Fruit fly (Drosophila melanogaster): ENCODE results near the gene CG15443.

CG15443 gene

DNA sequence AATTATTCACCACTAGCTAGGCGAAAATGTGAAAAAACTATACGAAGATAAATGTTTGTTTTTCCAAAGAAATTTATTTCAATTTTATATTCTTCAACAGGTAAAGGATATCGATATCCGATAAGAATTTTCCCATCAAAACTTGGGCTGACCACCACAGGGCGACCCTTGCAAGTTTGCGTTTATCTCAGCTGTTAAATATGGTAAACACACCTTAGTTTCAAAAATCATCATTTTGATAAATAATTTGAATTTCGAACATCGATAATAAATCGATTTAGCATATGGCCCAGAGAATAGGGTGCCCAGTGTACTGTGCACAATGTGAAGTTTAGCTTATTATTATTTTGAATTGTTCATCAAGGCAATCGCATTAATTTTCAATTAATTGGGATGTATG lies at the start of gene CG15443, which contains the start of gene Paris:
CG15443 (minus strand) TSS at position 125 of the 400 bp plus-strand sequence.
Paris (plus strand) TSS at position 289 of the 400 bp plus-strand sequence.
- TF ChIP-seq noc (tag; optimal IDR thresholded peaks at IDR 0.05) = no peak

dm6 chr2L:4477978-4478377 lies 14.7 kb upstream of the CG15443 start:
- no peak for TF ChIP-seq noc (tag; optimal IDR thresholded peaks at IDR 0.05)

- TF ChIP-seq noc (tag; optimal IDR thresholded peaks at IDR 0.05) = peak; percentile 2
These were observed 13.5 kb upstream of the CG15443 start, which contains the start of gene ine for dm6 chr2L:4476672-4477273. TSS of gene ine (minus strand) at chr2L:4477022.

- peak; percentile 78 for TF ChIP-seq noc (tag; optimal IDR thresholded peaks at IDR 0.05)
These were observed 12.2 kb upstream of the CG15443 start for dm6 chr2L:4475422-4475821.

dm6 chr2L:4464946-4465345 lies 1.7 kb upstream of the CG15443 start, which contains the start of gene FIG4:
TSS of gene FIG4 (plus strand) at chr2L:4465174.
- no peak for TF ChIP-seq noc (tag; optimal IDR thresholded peaks at IDR 0.05)

dm6 chr2L:4459543-4459942 lies 3.7 kb downstream of the CG15443 start, which contains the start of the genes mRpL27 and CG15435:
TSS of gene mRpL27 (minus strand) at chr2L:4459638.
TSS of gene CG15435 (plus strand) at chr2L:4459729.
- TF ChIP-seq noc (tag; optimal IDR thresholded peaks at IDR 0.05) = peak; percentile 56

DNA sequence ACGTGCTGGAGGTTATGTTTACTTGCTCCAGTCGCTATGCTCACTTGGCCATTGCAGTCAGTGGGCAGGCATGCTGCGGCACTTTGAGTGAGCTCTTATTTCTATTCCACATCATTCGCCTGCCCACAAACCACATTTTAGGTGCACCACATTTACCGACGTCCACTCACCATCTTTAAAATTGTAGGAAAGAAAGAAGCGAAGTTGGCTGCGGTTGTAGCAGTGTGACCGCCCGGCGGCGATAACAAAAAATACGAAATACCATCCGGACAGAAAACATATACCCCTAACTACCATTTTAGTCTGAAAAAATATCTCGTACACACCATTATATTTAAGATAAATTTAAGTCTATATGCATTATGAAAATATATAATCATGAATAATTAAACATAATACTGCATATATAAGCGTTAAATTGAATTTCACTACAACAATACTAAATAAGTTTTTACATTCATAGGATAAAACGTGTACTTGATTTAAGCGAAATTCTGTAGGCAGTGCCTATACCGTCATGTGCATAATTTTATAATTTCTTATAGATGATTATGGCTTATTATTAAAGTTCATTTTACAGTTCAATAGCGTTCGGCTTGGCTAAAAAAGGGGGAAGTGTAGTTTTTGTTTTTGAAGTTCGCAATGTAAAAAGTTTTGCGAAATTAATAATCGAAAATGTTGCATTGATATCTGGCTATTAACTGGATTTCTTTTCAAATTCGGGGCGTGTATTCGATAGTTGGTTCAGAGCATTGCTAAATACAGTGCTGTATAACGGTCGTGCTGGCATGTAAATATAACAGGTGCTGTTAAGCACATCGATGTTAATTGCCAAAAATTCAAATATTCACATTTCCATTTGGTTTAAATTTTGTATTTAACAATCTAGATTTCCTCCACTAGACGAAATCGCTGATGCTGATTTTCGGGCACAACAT lies 4.9 kb downstream of the CG15443 start, which contains the start of gene RpL27A:
RpL27A (minus strand) TSS at position 246 of the 938 bp plus-strand sequence.
- TF ChIP-seq noc (tag; optimal IDR thresholded peaks at IDR 0.05) = peak; percentile 45

DNA sequence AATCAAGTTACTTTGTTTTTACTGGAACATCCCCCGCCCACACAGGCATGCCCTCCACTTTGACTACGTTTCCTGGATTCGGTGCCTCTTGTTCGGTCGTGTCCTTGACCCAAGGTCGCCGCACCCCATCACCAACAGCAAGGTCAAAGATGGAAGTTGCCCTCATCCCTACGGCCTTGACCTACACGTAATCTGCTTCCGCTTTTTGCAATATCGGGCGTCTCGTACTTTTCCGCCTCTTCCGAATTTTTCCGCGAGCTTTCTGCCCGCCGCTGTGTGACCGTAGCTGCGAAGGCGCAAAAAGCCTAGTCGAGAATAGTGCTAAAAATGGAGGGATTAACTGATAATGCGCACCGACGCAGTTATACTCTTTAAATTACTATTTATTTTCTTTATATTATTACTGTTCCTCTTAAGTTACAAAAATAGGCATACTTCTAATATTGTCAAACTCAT lies 6.7 kb downstream of the CG15443 start, which contains the start of gene Gs1l:
Gs1l (minus strand) TSS at position 269 of the 456 bp plus-strand sequence.
- no peak for TF ChIP-seq noc (tag; optimal IDR thresholded peaks at IDR 0.05)

DNA sequence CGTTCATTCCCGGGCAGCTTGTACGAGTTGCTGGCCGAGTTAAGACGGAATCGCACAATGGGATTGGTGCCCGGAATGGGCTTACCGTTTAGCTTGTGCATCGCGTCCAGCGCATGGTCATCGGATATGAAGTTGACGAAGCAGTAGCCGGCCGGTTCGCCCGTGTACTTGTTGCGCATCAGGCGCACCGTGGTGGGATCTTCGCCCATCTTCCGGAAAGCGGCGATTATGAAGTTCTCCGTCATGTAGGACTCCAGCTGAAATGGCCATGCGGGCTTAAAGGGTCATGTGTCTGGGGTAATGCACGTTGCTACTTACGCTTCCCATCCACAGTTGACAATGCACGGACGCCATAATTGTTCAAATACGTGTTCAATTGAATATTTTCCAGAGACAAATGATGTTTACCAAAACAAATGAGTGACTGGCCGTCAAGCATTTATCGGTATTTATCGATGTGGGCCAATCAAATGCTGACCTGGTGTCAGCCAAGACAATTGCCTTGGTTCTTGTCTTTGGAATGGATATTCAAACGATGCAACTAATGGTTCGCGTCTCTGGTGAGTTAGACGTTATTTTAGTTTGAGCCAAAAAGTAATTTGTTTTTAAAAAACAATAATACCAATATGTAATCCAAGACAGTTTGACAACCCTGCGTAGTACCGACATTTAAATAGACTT lies 9.1 kb downstream of the CG15443 start, which contains the start of the genes Secp43 and ND-B8:
Secp43 (minus strand) TSS at position 445 of the 681 bp plus-strand sequence.
ND-B8 (plus strand) TSS at position 618 of the 681 bp plus-strand sequence.
- TF ChIP-seq noc (tag; optimal IDR thresholded peaks at IDR 0.05) = no peak

DNA sequence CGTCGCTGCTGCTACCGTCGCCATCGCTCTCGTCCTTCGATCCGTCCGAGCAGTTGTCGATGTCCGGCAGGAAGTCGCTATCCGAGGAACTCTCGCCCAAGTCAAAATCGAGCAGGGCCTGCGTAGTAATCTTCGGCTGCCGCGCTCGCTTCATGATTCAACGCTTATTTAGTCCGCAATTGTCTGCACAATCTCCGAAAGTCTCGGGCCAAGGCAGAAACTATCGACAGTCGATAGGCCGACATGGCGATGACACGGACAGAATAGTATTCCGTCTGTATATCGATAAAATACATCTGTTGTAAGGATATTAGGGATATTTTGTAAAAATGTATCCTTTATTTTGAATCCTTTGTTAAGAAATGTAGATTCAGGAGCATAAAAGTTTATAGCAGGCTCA lies 10.4 kb downstream of the CG15443 start, which contains the start of gene CG15439:
CG15439 (minus strand) TSS at position 241 of the 400 bp plus-strand sequence.
- no peak for TF ChIP-seq noc (tag; optimal IDR thresholded peaks at IDR 0.05)

DNA sequence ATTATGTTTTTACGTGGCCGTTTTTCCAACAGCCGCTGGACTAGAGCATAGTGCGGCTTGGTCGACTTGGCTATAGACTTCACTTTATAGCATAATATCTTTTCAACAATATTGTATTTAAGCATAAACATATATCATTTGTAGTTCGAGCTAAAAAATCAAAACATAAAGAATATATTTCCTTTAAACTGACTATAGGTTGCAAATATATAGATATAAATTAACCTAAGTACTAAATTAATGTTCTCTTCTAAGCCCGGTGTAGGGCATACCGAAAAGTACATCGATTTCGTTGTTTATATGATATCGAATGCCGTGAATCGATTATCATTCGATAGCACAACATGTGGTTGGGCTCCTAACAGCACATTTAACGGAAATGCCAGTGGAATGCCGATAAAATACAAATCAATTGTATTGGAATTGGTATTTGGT lies 14.6 kb downstream of the CG15443 start, which contains the start of gene MFS18:
MFS18 (minus strand) TSS at position 54 of the 435 bp plus-strand sequence.
- TF ChIP-seq noc (tag; optimal IDR thresholded peaks at IDR 0.05) = peak; percentile 91

DNA sequence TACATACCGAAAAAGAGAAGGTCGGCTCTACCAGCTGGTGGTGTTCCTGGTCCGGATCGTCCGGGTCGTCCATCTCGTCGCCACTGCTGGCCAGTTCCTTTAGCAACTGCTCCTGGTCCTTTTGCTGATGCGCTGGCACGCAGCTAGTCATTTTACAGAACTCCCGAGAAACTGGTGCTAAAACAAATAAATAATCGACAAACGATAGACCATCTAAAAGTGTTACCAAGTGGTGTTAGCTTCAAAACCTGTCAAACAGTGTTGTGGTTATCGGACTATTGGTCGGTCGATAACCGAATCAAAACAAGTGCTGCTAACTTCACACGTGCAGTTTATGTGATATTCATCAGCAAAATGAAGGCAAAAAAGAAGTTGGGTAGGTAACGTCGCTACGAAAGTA lies 18.8 kb downstream of the CG15443 start, which contains the start of the genes morgue and Elp3:
morgue (minus strand) TSS at position 224 of the 400 bp plus-strand sequence.
Elp3 (plus strand) TSS at position 276 of the 400 bp plus-strand sequence.
- no peak for TF ChIP-seq noc (tag; optimal IDR thresholded peaks at IDR 0.05)

dm6 chr2L:4442010-4442587 lies 21.1 kb downstream of the CG15443 start, which contains the start of the genes Sfp24F and CG15432:
TSS of gene Sfp24F (minus strand) at chr2L:4442060.
TSS of gene CG15432 (plus strand) at chr2L:4442320.
- TF ChIP-seq noc (tag; optimal IDR thresholded peaks at IDR 0.05) = no peak
